Worm (Caenorhabditis elegans): ENCODE data around the gene emb-4.

- TF ChIP-seq ztf-4 (tag; optimal IDR thresholded peaks at IDR 0.05), result no peak
- no peak for TF ChIP-seq pha-4 (tag; optimal IDR thresholded peaks at IDR 0.05)
- TF ChIP-seq elt-2 (tag; optimal IDR thresholded peaks at IDR 0.05), result no peak
- TF ChIP-seq nhr-25 (tag; optimal IDR thresholded peaks at IDR 0.05), result no peak
- TF ChIP-seq nhr-28 (tag; optimal IDR thresholded peaks at IDR 0.05), result no peak
- no peak for TF ChIP-seq unc-62 (GFP tag; optimal IDR thresholded peaks at IDR 0.05)
- no peak for TF ChIP-seq nhr-12 (tag; optimal IDR thresholded peaks at IDR 0.05)
- TF ChIP-seq jun-1 (tag; optimal IDR thresholded peaks at IDR 0.05), result no peak
- no peak for TF ChIP-seq nhr-11 (tag; optimal IDR thresholded peaks at IDR 0.05)
These were observed 17.8 kb upstream of the emb-4 start for ce11 chrV:18912555-18912954.
